Worm (Caenorhabditis elegans) whole organism, young adult: ENCODE measurements around the gene pak-2.
A peak's percentile ranks its signal among the peaks of the same experiment; 100 is the strongest.

ENCODE experiments used
- B0035.1 ChIP-seq: sonication (generic microtip); optimal IDR thresholded peaks from 2 replicates; lab custom pipeline; 2016; ENCODE audit warnings: missing genetic modification characterization, mild to moderate bottlenecking, missing compliant biosample characterization, missing genotype, missing genetic modification reagents
- C06A6.2 ChIP-seq: fragments of 200-800 bp; sonication (Bioruptor generic); conservative IDR thresholded peaks from 2 replicates; pipeline ENCODE4 v1.3.6; 2022; ENCODE audit warnings: missing genetic modification characterization, missing compliant biosample characterization
- C17E4.6 ChIP-seq: fragments of 200-800 bp; sonication (Bioruptor generic); IDR thresholded peaks from 2 replicates; pipeline ENCODE4 v1.3.6; 2022; ENCODE audit warnings: missing genetic modification reagents, missing genetic modification characterization, missing compliant biosample characterization
- F10E7.11 ChIP-seq: sonication (generic microtip); optimal IDR thresholded peaks from 2 replicates; lab custom pipeline; 2017; ENCODE audit warnings: mild to moderate bottlenecking, missing genetic modification characterization, moderate library complexity, missing compliant biosample characterization
- F33H1.4 ChIP-seq: fragments of 200-800 bp; sonication (Bioruptor generic); IDR thresholded peaks from 2 replicates; pipeline ENCODE4 v1.3.6; 2022; ENCODE audit warnings: missing genetic modification reagents, missing genetic modification characterization, missing compliant biosample characterization
- F52B5.7 ChIP-seq: sonication (generic microtip); optimal IDR thresholded peaks from 2 replicates; lab custom pipeline; 2016; ENCODE audit warnings: mild to moderate bottlenecking, missing genetic modification characterization, missing compliant biosample characterization
- T26A5.8 ChIP-seq: sonication (generic microtip); optimal IDR thresholded peaks from 2 replicates; lab custom pipeline; 2016; ENCODE audit warnings: missing genetic modification characterization, missing compliant biosample characterization
- Y53F4B.3 ChIP-seq: fragments of 200-800 bp; sonication (Bioruptor generic); IDR thresholded peaks from 2 replicates; pipeline ENCODE4 v1.3.6; 2022; ENCODE audit warnings: missing genetic modification reagents, missing genetic modification characterization, missing compliant biosample characterization
- Y67H2A.10 ChIP-seq: fragments of 200-800 bp; sonication (Bioruptor generic); conservative IDR thresholded peaks from 2 replicates; pipeline ENCODE4 v1.3.6; 2022; ENCODE audit warnings: missing genetic modification reagents, missing genetic modification characterization, missing compliant biosample characterization
- Y95B8A.8 ChIP-seq: fragments of 200-800 bp; sonication (Bioruptor generic); IDR thresholded peaks from 2 replicates; pipeline ENCODE4 v1.3.6; 2022; ENCODE audit warnings: missing genetic modification reagents, missing genetic modification characterization, missing compliant biosample characterization
- ZK185.1 ChIP-seq: sonication (generic microtip); optimal IDR thresholded peaks from 2 replicates; lab custom pipeline; 2016; ENCODE audit warnings: mild to moderate bottlenecking, missing genetic modification characterization, missing compliant biosample characterization; ENCODE audit not compliant: poor library complexity, severe bottlenecking
- ama-1 ChIP-seq, 3 experiments: fragments of 150-350 bp in 1 of 3; sonication (generic microtip) in 2 of 3; optimal IDR thresholded peaks; 2 replicates each; lab custom pipeline; 2014 to 2018; ENCODE audit warnings: missing biosample characterization in 2 of 3, missing genetic modification characterization in 2 of 3, missing genetic modification reagents in 2 of 3
- aptf-2 ChIP-seq: fragments of 200-800 bp; sonication (Bioruptor generic); conservative IDR thresholded peaks from 2 replicates; pipeline ENCODE4 v1.3.6; 2022; ENCODE audit warnings: missing genetic modification reagents, missing genetic modification characterization, missing compliant biosample characterization
- atf-7 ChIP-seq: sonication (generic microtip); optimal IDR thresholded peaks from 2 replicates; lab custom pipeline; 2017; ENCODE audit warnings: mild to moderate bottlenecking, missing genetic modification characterization, missing compliant biosample characterization
- ceh-27 ChIP-seq: fragments of 200-800 bp; sonication (Bioruptor generic); optimal IDR thresholded peaks from 2 replicates; lab custom pipeline; 2018; ENCODE audit warnings: mild to moderate bottlenecking, missing genetic modification characterization, moderate library complexity, missing compliant biosample characterization
- ceh-40 ChIP-seq: fragments of 200-800 bp; sonication (Bioruptor generic); IDR thresholded peaks from 2 replicates; pipeline ENCODE4 v1.3.6; 2022; ENCODE audit warnings: missing genetic modification characterization, missing compliant biosample characterization
- die-1 ChIP-seq: sonication (generic microtip); optimal IDR thresholded peaks from 2 replicates; lab custom pipeline; 2016; ENCODE audit warnings: missing genotype, mild to moderate bottlenecking, missing genetic modification characterization, missing compliant biosample characterization
- dpff-1 ChIP-seq: sonication (generic microtip); optimal IDR thresholded peaks from 2 replicates; lab custom pipeline; 2017; ENCODE audit warnings: mild to moderate bottlenecking, missing genetic modification characterization, missing compliant biosample characterization
- egl-44 ChIP-seq: fragments of 200-800 bp; sonication (Bioruptor generic); IDR thresholded peaks from 2 replicates; pipeline ENCODE4 v1.3.6; 2022; ENCODE audit warnings: missing genetic modification reagents, missing genetic modification characterization, missing compliant biosample characterization
- fkh-3 ChIP-seq: sonication (generic microtip); optimal IDR thresholded peaks from 2 replicates; lab custom pipeline; 2016; ENCODE audit warnings: mild to moderate bottlenecking, missing genetic modification characterization, missing compliant biosample characterization
- gei-17 ChIP-seq: fragments of 200-800 bp; sonication (Bioruptor generic); optimal IDR thresholded peaks from 2 replicates; lab custom pipeline; 2018; ENCODE audit warnings: mild to moderate bottlenecking, missing genetic modification characterization, missing compliant biosample characterization
- hlh-26 ChIP-seq: fragments of 200-800 bp; sonication (Bioruptor generic); conservative IDR thresholded peaks from 2 replicates; pipeline ENCODE4 v1.3.6; 2022; ENCODE audit warnings: missing genetic modification reagents, missing genetic modification characterization, missing compliant biosample characterization
- hmg-1.2 ChIP-seq: fragments of 200-800 bp; sonication (Bioruptor generic); IDR thresholded peaks from 2 replicates; pipeline ENCODE4 v1.3.6; 2022; ENCODE audit warnings: missing genetic modification reagents, missing genetic modification characterization, missing compliant biosample characterization
- lag-1 ChIP-seq: fragments of 200-800 bp; sonication (Bioruptor generic); IDR thresholded peaks from 2 replicates; pipeline ENCODE4 v1.3.6; 2022; ENCODE audit warnings: missing genetic modification reagents, missing genetic modification characterization, missing compliant biosample characterization
- let-526 ChIP-seq: fragments of 200-800 bp; sonication (Bioruptor generic); IDR thresholded peaks from 2 replicates; pipeline ENCODE4 v1.3.6; 2022; ENCODE audit warnings: missing genetic modification reagents, missing genetic modification characterization, missing compliant biosample characterization
- let-607 ChIP-seq, 2 experiments: fragments of 200-800 bp in 1 of 2; sonication (Bioruptor generic) in 1 of 2; sonication (generic microtip) in 1 of 2; optimal IDR thresholded peaks; 2 replicates each; lab custom pipeline; 2016 to 2018; ENCODE audit warnings: mild to moderate bottlenecking in 2 of 2, missing compliant biosample characterization in 2 of 2, missing genetic modification characterization in 2 of 2, moderate library complexity in 2 of 2, missing genotype in 1 of 2
- lin-26 ChIP-seq: fragments of 200-800 bp; sonication (Bioruptor generic); IDR thresholded peaks from 2 replicates; pipeline ENCODE4 v1.3.6; 2022; ENCODE audit warnings: missing genetic modification reagents, missing genetic modification characterization, missing compliant biosample characterization
- lin-35 ChIP-seq, 3 experiments: fragments of 150-350 bp in 2 of 3; sonication (generic microtip) in 1 of 3; optimal IDR thresholded peaks; 2 replicates each; lab custom pipeline; 2014 to 2018; ENCODE audit warnings: missing biosample characterization in 3 of 3, missing genetic modification characterization in 3 of 3, missing genetic modification reagents in 3 of 3
- lin-54 ChIP-seq: fragments of 200-800 bp; sonication (Bioruptor generic); optimal IDR thresholded peaks from 2 replicates; lab custom pipeline; 2018; ENCODE audit warnings: mild to moderate bottlenecking, missing genetic modification characterization, missing compliant biosample characterization
- lsy-27 ChIP-seq: sonication (generic microtip); optimal IDR thresholded peaks from 2 replicates; lab custom pipeline; 2017; ENCODE audit warnings: missing genetic modification characterization, mild to moderate bottlenecking, missing compliant biosample characterization, antibody characterized with exemption, missing genotype, borderline replicate concordance; ENCODE audit not compliant: insufficient read depth
- madf-10 ChIP-seq: sonication (generic microtip); optimal IDR thresholded peaks from 2 replicates; lab custom pipeline; 2016; ENCODE audit warnings: mild to moderate bottlenecking, missing genetic modification characterization, missing compliant biosample characterization
- madf-3 ChIP-seq: fragments of 200-800 bp; sonication (Bioruptor generic); IDR thresholded peaks from 2 replicates; pipeline ENCODE4 v1.3.6; 2022; ENCODE audit warnings: missing genetic modification reagents, missing genetic modification characterization, missing compliant biosample characterization
- madf-6 ChIP-seq: fragments of 200-800 bp; sonication (Bioruptor generic); IDR thresholded peaks from 2 replicates; pipeline ENCODE4 v1.3.6; 2022; ENCODE audit warnings: missing genetic modification reagents, missing genetic modification characterization, missing compliant biosample characterization
- mcd-1 ChIP-seq: fragments of 200-800 bp; sonication (Bioruptor generic); IDR thresholded peaks from 2 replicates; pipeline ENCODE4 v1.3.6; 2022; ENCODE audit warnings: missing genetic modification reagents, missing genetic modification characterization, missing compliant biosample characterization
- nfyb-1 ChIP-seq: fragments of 200-800 bp; sonication (Bioruptor generic); IDR thresholded peaks from 2 replicates; pipeline ENCODE4 v1.3.6; 2022; ENCODE audit warnings: missing genetic modification reagents, missing genetic modification characterization, missing compliant biosample characterization
- nhr-179 ChIP-seq: sonication (generic microtip); optimal IDR thresholded peaks from 2 replicates; lab custom pipeline; 2016; ENCODE audit warnings: mild to moderate bottlenecking, missing genetic modification characterization, missing compliant biosample characterization
- nhr-80 ChIP-seq: sonication (generic microtip); optimal IDR thresholded peaks from 2 replicates; lab custom pipeline; 2016; ENCODE audit warnings: missing genetic modification characterization, missing compliant biosample characterization
- nhr-90 ChIP-seq: sonication (generic microtip); optimal IDR thresholded peaks from 2 replicates; lab custom pipeline; 2016; ENCODE audit warnings: missing genotype, mild to moderate bottlenecking, missing genetic modification characterization, missing compliant biosample characterization
- tlf-1 ChIP-seq: fragments of 200-800 bp; sonication (Bioruptor generic); optimal IDR thresholded peaks from 2 replicates; lab custom pipeline; 2018; ENCODE audit warnings: mild to moderate bottlenecking, missing genetic modification characterization, missing compliant biosample characterization
- zim-3 ChIP-seq: sonication (generic microtip); optimal IDR thresholded peaks from 2 replicates; lab custom pipeline; 2017; ENCODE audit warnings: mild to moderate bottlenecking, missing genetic modification characterization, moderate library complexity, missing compliant biosample characterization
- ztf-18 ChIP-seq: sonication (generic microtip); optimal IDR thresholded peaks from 2 replicates; lab custom pipeline; 2016; ENCODE audit warnings: missing genotype, mild to moderate bottlenecking, missing genetic modification characterization, missing compliant biosample characterization
- ztf-22 ChIP-seq: fragments of 200-800 bp; sonication (Bioruptor generic); optimal IDR thresholded peaks from 2 replicates; lab custom pipeline; 2018; ENCODE audit warnings: mild to moderate bottlenecking, missing genetic modification characterization, moderate library complexity, missing compliant biosample characterization

The pak-2 gene

ce11 chrV:11013179-11013578, 26.1 kb downstream of the pak-2 start:
- TF ChIP-seq fkh-3 (tag; lab: Kevin White, UChicago) (no peak), lin-54 (no peak), let-607 (tag; optimal IDR thresholded peaks at IDR 0.05; lab: Kevin White, UChicago) (no peak), ama-1 (optimal IDR thresholded peaks at IDR 0.05; lab: Kevin White, UChicago) (no peak), ama-1 (GFP tag; optimal IDR thresholded peaks at IDR 0.05; lab: Kevin White, UChicago) (no peak), Y67H2A.10 (GFP tag; lab: Robert Waterston, UW) (no peak), C17E4.6 (GFP tag; lab: Robert Waterston, UW) (no peak), nhr-80 (tag; lab: Kevin White, UChicago) (no peak), F33H1.4 (GFP tag; lab: Robert Waterston, UW) (no peak), dpff-1 (tag; lab: Kevin White, UChicago) (no peak), aptf-2 (GFP tag; lab: Robert Waterston, UW) (no peak), nfyb-1 (GFP tag; lab: Robert Waterston, UW) (no peak), nhr-179 (tag; lab: Kevin White, UChicago) (no peak), hlh-26 (no peak), lin-35 (GFP tag; optimal IDR thresholded peaks at IDR 0.05; lab: Kevin White, UChicago) (no peak), madf-10 (no peak), B0035.1 (tag; lab: Kevin White, UChicago) (no peak), T26A5.8 (no peak), hmg-1.2 (no peak), atf-7 (tag; lab: Kevin White, UChicago) (no peak), F52B5.7 (tag; lab: Kevin White, UChicago) (no peak)

- TF ChIP-seq gei-17 (GFP tag; lab: Kevin White, UChicago) (no peak), hmg-1.2 (peak; percentile 62), die-1 (tag; lab: Kevin White, UChicago) (no peak)
These were observed 26.8 kb downstream of the pak-2 start, which contains the start of gene C13G3.1 for ce11 chrV:11012419-11012818. C13G3.1 (minus strand) TSS chrV:11012465.

- TF ChIP-seq lag-1 (GFP tag; lab: Robert Waterston, UW): no peak
- TF ChIP-seq Y95B8A.8 (GFP tag; lab: Robert Waterston, UW): no peak
- no peak for TF ChIP-seq lsy-27 (tag; lab: Kevin White, UChicago)
- TF ChIP-seq F33H1.4 (GFP tag; lab: Robert Waterston, UW): no peak
- no peak for TF ChIP-seq nhr-179 (tag; lab: Kevin White, UChicago)
- TF ChIP-seq nhr-80 (tag; lab: Kevin White, UChicago): peak; percentile 13
- 0 out of 2 replicates have a peak, but pooled peaks have one; percentile 30 for TF ChIP-seq lin-26 (GFP tag; lab: Robert Waterston, UW)
- TF ChIP-seq Y53F4B.3 (GFP tag; lab: Robert Waterston, UW): no peak
- TF ChIP-seq C17E4.6 (GFP tag; lab: Robert Waterston, UW): no peak
These were observed 27.4 kb downstream of the pak-2 start for ce11 chrV:11011807-11012206.

ce11 chrV:11010768-11011167, 28.5 kb downstream of the pak-2 start:
- TF ChIP-seq madf-6 (GFP tag; lab: Robert Waterston, UW): no peak
- TF ChIP-seq ceh-27: no peak
- no peak for TF ChIP-seq ceh-40 (GFP tag; lab: Robert Waterston, UW)
- TF ChIP-seq ztf-18 (tag; lab: Kevin White, UChicago): no peak
- no peak for TF ChIP-seq madf-3 (GFP tag; lab: Robert Waterston, UW)
- TF ChIP-seq let-526 (GFP tag; lab: Robert Waterston, UW): no peak
- TF ChIP-seq mcd-1 (GFP tag; lab: Robert Waterston, UW): no peak
- TF ChIP-seq ztf-22 (GFP tag; lab: Kevin White, UChicago): no peak
- no peak for TF ChIP-seq C17E4.6 (GFP tag; lab: Robert Waterston, UW)
- no peak for TF ChIP-seq egl-44 (GFP tag; lab: Robert Waterston, UW)
- TF ChIP-seq tlf-1: no peak
- TF ChIP-seq nhr-179 (tag; lab: Kevin White, UChicago): no peak
- TF ChIP-seq lin-54: no peak
- no peak for TF ChIP-seq C06A6.2 (GFP tag; lab: Robert Waterston, UW)
- no peak for TF ChIP-seq let-607 (tag; optimal IDR thresholded peaks at IDR 0.05; lab: Kevin White, UChicago)
- no peak for TF ChIP-seq nhr-90 (tag; lab: Kevin White, UChicago)
- no peak for TF ChIP-seq ZK185.1
- TF ChIP-seq F10E7.11 (tag; lab: Kevin White, UChicago): no peak
- no peak for TF ChIP-seq zim-3 (tag; lab: Kevin White, UChicago)
